Fruit fly (Drosophila melanogaster): ENCODE data around the gene SP1029.

Gene SP1029

dm6 chr3R:29263264-29263663, 13.0 kb upstream of the SP1029 start:
- TF ChIP-seq fd96Ca (GFP tag; IDR thresholded peaks at IDR 0.05): no peak
- TF ChIP-seq EcR (GFP tag; optimal IDR thresholded peaks at IDR 0.05): no peak
- no peak for TF ChIP-seq CG14655 (GFP tag; optimal IDR thresholded peaks at IDR 0.05)
- no peak for TF ChIP-seq Pif1A (GFP tag; optimal IDR thresholded peaks at IDR 0.05)
- TF ChIP-seq CG8159 (tag; optimal IDR thresholded peaks at IDR 0.05): no peak
- no peak for TF ChIP-seq CG10348 (GFP tag; IDR thresholded peaks at IDR 0.05)
- no peak for TF ChIP-seq CG13204 (GFP tag; optimal IDR thresholded peaks at IDR 0.05)

dm6 chr3R:29262481-29262880, 12.2 kb upstream of the SP1029 start:
- TF ChIP-seq EcR (GFP tag; optimal IDR thresholded peaks at IDR 0.05) (no peak), CG4496 (GFP tag; IDR thresholded peaks at IDR 0.05) (no peak), CG13204 (GFP tag; optimal IDR thresholded peaks at IDR 0.05) (no peak), Pif1B (GFP tag; optimal IDR thresholded peaks at IDR 0.05) (no peak), CG32121 (GFP tag; IDR thresholded peaks at IDR 0.05) (no peak), CG12605 (GFP tag; IDR thresholded peaks at IDR 0.05) (no peak), rn (GFP tag; IDR thresholded peaks at IDR 0.05) (no peak), CG8301 (tag; optimal IDR thresholded peaks at IDR 0.05) (no peak), D1 (tag; optimal IDR thresholded peaks at IDR 0.05) (no peak), CG14655 (GFP tag; optimal IDR thresholded peaks at IDR 0.05) (no peak), Ets98B (GFP tag; IDR thresholded peaks at IDR 0.05) (no peak), CG17806 (tag; optimal IDR thresholded peaks at IDR 0.05) (no peak)

- TF ChIP-seq CG32121 (GFP tag; IDR thresholded peaks at IDR 0.05) (no peak), Ets98B (GFP tag; IDR thresholded peaks at IDR 0.05) (no peak), CG17806 (tag; optimal IDR thresholded peaks at IDR 0.05) (peak; percentile 12), CG9948 (tag; optimal IDR thresholded peaks at IDR 0.05) (peak; percentile 6), CG13204 (GFP tag; optimal IDR thresholded peaks at IDR 0.05) (no peak), CG12605 (GFP tag; IDR thresholded peaks at IDR 0.05) (no peak), CG4496 (GFP tag; IDR thresholded peaks at IDR 0.05) (no peak), Pif1A (GFP tag; optimal IDR thresholded peaks at IDR 0.05) (no peak), CG8301 (tag; optimal IDR thresholded peaks at IDR 0.05) (no peak), EcR (GFP tag; optimal IDR thresholded peaks at IDR 0.05) (no peak), CG10348 (GFP tag; IDR thresholded peaks at IDR 0.05) (no peak), CG8159 (tag; optimal IDR thresholded peaks at IDR 0.05) (peak; percentile 5)
These were observed 9.3 kb upstream of the SP1029 start for dm6 chr3R:29259466-29260132.

dm6 chr3R:29257890-29258691, 7.8 kb upstream of the SP1029 start:
- TF ChIP-seq EcR (GFP tag; optimal IDR thresholded peaks at IDR 0.05) (peak; percentile 59), Pif1B (GFP tag; optimal IDR thresholded peaks at IDR 0.05) (no peak), rn (GFP tag; IDR thresholded peaks at IDR 0.05) (no peak), CG8159 (tag; optimal IDR thresholded peaks at IDR 0.05) (no peak), CG17806 (tag; optimal IDR thresholded peaks at IDR 0.05) (no peak), fd96Ca (GFP tag; IDR thresholded peaks at IDR 0.05) (no peak), CG13204 (GFP tag; optimal IDR thresholded peaks at IDR 0.05) (peak; percentile 73)

- TF ChIP-seq rn (GFP tag; IDR thresholded peaks at IDR 0.05) (0 out of 2 replicates have a peak, but pooled peaks have one; percentile 20), Pif1B (GFP tag; optimal IDR thresholded peaks at IDR 0.05) (peak; percentile 22), CG8301 (tag; optimal IDR thresholded peaks at IDR 0.05) (peak; percentile 38), EcR (GFP tag; optimal IDR thresholded peaks at IDR 0.05) (no peak), CG32121 (GFP tag; IDR thresholded peaks at IDR 0.05) (no peak), CG13204 (GFP tag; optimal IDR thresholded peaks at IDR 0.05) (no peak), CG8159 (tag; optimal IDR thresholded peaks at IDR 0.05) (peak; percentile 87), CG10348 (GFP tag; IDR thresholded peaks at IDR 0.05) (no peak), Snoo (tag; optimal IDR thresholded peaks at IDR 0.05) (peak; percentile 51), CG4496 (GFP tag; IDR thresholded peaks at IDR 0.05) (peak; percentile 86), Pif1A (GFP tag; optimal IDR thresholded peaks at IDR 0.05) (peak; percentile 77), CG12605 (GFP tag; IDR thresholded peaks at IDR 0.05) (peak; percentile 30; the same call in 1 of the 2 replicates), fd96Ca (GFP tag; IDR thresholded peaks at IDR 0.05) (peak; percentile 54; the same call in 2 of the 3 replicates), Ets98B (GFP tag; IDR thresholded peaks at IDR 0.05) (peak; percentile 45; the same call in 1 of the 2 replicates), CG15710 (tag; optimal IDR thresholded peaks at IDR 0.05) (peak; percentile 71), CG34367 (tag; optimal IDR thresholded peaks at IDR 0.05) (peak; percentile 79), gl (tag; optimal IDR thresholded peaks at IDR 0.05) (peak; percentile 70), CG9948 (tag; optimal IDR thresholded peaks at IDR 0.05) (peak; percentile 80), D1 (tag; optimal IDR thresholded peaks at IDR 0.05) (peak; percentile 31), CG17806 (tag; optimal IDR thresholded peaks at IDR 0.05) (peak; percentile 83), CG14655 (GFP tag; optimal IDR thresholded peaks at IDR 0.05) (peak; percentile 61)
These were observed 6.7 kb upstream of the SP1029 start for dm6 chr3R:29256811-29257439.
